ENCODE assay signal across 6 worm cellular contexts in the genomic region with DNA sequence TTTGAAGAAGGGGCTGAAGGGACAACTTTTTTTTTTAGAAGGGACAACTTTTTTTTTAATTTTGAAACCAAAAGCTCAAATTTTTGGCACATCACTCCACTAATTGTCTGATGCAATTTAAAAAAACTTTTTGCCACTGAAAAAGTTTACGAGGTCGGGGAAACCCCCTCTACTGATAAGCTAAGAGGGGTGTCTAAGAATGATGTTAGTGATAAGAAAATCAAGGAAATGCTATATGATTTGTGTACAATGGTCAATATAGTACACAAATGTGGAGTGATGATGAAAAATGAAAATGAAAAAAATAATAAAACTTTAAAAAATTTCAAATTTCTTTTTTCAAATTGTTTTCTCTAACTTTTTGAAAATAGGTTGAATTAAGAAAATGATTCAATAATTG.
A peak's percentile ranks its signal among the peaks of the same experiment; 100 is the strongest.
TF ChIP-seq lines count a peak whose summit lies in the region.

No protein-coding gene starts in this region.

TF ChIP-seq in whole organism, L1 larva, 84 proteins besides CTCF, POLR2A, EP300 and RAD21 (continues in another document):
- TF ChIP-seq efl-1 (optimal IDR thresholded peaks at IDR 0.05; lab: Kevin White, UChicago) (no peak), efl-1 (GFP tag; optimal IDR thresholded peaks at IDR 0.05 in 1 of 2; lab: Kevin White, UChicago) (peak in 1 of 2 experiments; percentile 69), pqm-1 (tag; optimal IDR thresholded peaks at IDR 0.05; lab: Kevin White, UChicago) (no peak), skn-1 (tag; optimal IDR thresholded peaks at IDR 0.05; lab: Kevin White, UChicago) (no peak), ceh-88 (GFP tag; IDR thresholded peaks at IDR 0.05; lab: Robert Waterston, UW) (no peak), ceh-8 (GFP tag; optimal IDR thresholded peaks at IDR 0.05; lab: Kevin White, UChicago) (no peak), efl-3 (GFP tag; optimal IDR thresholded peaks at IDR 0.05; lab: Kevin White, UChicago) (no peak), sup-37 (GFP tag; optimal IDR thresholded peaks at IDR 0.05; lab: Kevin White, UChicago) (no peak), tlp-1 (tag; optimal IDR thresholded peaks at IDR 0.05; lab: Kevin White, UChicago) (peak; percentile 57), alr-1 (tag; optimal IDR thresholded peaks at IDR 0.05; lab: Kevin White, UChicago; ENCODE audit: borderline replicate concordance) (no peak), elt-2 (tag; optimal IDR thresholded peaks at IDR 0.05; lab: Kevin White, UChicago) (peak; percentile 84), nhr-47 (tag; optimal IDR thresholded peaks at IDR 0.05; lab: Kevin White, UChicago) (no peak), nhr-85 (tag; lab: Kevin White, UChicago) (peak; percentile 11), ama-1 (optimal IDR thresholded peaks at IDR 0.05; lab: Kevin White, UChicago) (no peak), dpl-1 (GFP tag; optimal IDR thresholded peaks at IDR 0.05; lab: Kevin White, UChicago) (no peak)

TF ChIP-seq in whole organism, L2 larva, 48 proteins besides CTCF, POLR2A, EP300 and RAD21:
- TF ChIP-seq nhr-23 (tag; optimal IDR thresholded peaks at IDR 0.05; lab: Kevin White, UChicago): no peak
- no peak for TF ChIP-seq egl-27 (tag; optimal IDR thresholded peaks at IDR 0.05; lab: Kevin White, UChicago)
- no peak for TF ChIP-seq unc-62 (GFP tag; optimal IDR thresholded peaks at IDR 0.05; lab: Kevin White, UChicago)
- TF ChIP-seq ztf-4 (tag; optimal IDR thresholded peaks at IDR 0.05; lab: Kevin White, UChicago): no peak
- TF ChIP-seq F13H6.1 (tag; optimal IDR thresholded peaks at IDR 0.05; lab: Kevin White, UChicago): peak; percentile 6
- TF ChIP-seq crh-2 (tag; optimal IDR thresholded peaks at IDR 0.05; lab: Kevin White, UChicago): peak; percentile 18
- peak; percentile 79 for TF ChIP-seq sma-9 (GFP tag; optimal IDR thresholded peaks at IDR 0.05; lab: Kevin White, UChicago)
- TF ChIP-seq sma-9 (tag; optimal IDR thresholded peaks at IDR 0.05; lab: Kevin White, UChicago): no peak
- no peak for TF ChIP-seq sma-3 (GFP tag; optimal IDR thresholded peaks at IDR 0.05; lab: Kevin White, UChicago)
- peak; percentile 79 for TF ChIP-seq fos-1 (tag; optimal IDR thresholded peaks at IDR 0.05; lab: Kevin White, UChicago)
TF ChIP-seq in whole organism, L2 larva: peak in this region for 4.

TF ChIP-seq in whole organism, L3 larva, 47 proteins besides CTCF, POLR2A, EP300 and RAD21:
- TF ChIP-seq elt-2 (tag; optimal IDR thresholded peaks at IDR 0.05; lab: Kevin White, UChicago) (peak; percentile 90), sea-2 (GFP tag; optimal IDR thresholded peaks at IDR 0.05; lab: Kevin White, UChicago) (no peak), pha-4 (tag; optimal IDR thresholded peaks at IDR 0.05; lab: Kevin White, UChicago) (peak; percentile 60), nhr-28 (tag; optimal IDR thresholded peaks at IDR 0.05; lab: Kevin White, UChicago) (no peak), pqm-1 (tag; optimal IDR thresholded peaks at IDR 0.05; lab: Kevin White, UChicago) (peak; percentile 92)
TF ChIP-seq in whole organism, L3 larva: peak in this region for 3.

TF ChIP-seq in whole organism, L4 larva, 104 proteins besides CTCF, POLR2A, EP300 and RAD21:
- peak; percentile 86 for TF ChIP-seq dmd-6 (GFP tag; IDR thresholded peaks at IDR 0.05; lab: Robert Waterston, UW)
- TF ChIP-seq nhr-77 (tag; optimal IDR thresholded peaks at IDR 0.05; lab: Kevin White, UChicago): peak; percentile 26
- TF ChIP-seq mdl-1 (tag; optimal IDR thresholded peaks at IDR 0.05; lab: Kevin White, UChicago): peak in 1 of 2 experiments; percentile 30
- TF ChIP-seq duxl-1 (tag; optimal IDR thresholded peaks at IDR 0.05; lab: Kevin White, UChicago; ENCODE audit: poor library complexity): no peak
- TF ChIP-seq hlh-11 (tag; optimal IDR thresholded peaks at IDR 0.05; lab: Kevin White, UChicago): peak; percentile 59
- TF ChIP-seq daf-16 (GFP tag; optimal IDR thresholded peaks at IDR 0.05; lab: Kevin White, UChicago): no peak
- peak; percentile 93 for TF ChIP-seq daf-16 (tag; optimal IDR thresholded peaks at IDR 0.05; lab: Kevin White, UChicago)
- TF ChIP-seq egl-27 (tag; optimal IDR thresholded peaks at IDR 0.05; lab: Kevin White, UChicago): no peak
- TF ChIP-seq nhr-28 (tag; optimal IDR thresholded peaks at IDR 0.05; lab: Kevin White, UChicago): peak; percentile 92
- peak; percentile 45 for TF ChIP-seq dve-1 (tag; optimal IDR thresholded peaks at IDR 0.05; lab: Kevin White, UChicago; ENCODE audit: insufficient read depth)
- TF ChIP-seq pqm-1 (tag; optimal IDR thresholded peaks at IDR 0.05; lab: Kevin White, UChicago): peak; percentile 93

TF ChIP-seq in whole organism, late embryonic, 69 proteins besides CTCF, POLR2A, EP300 and RAD21:
- TF ChIP-seq elt-2 (tag; optimal IDR thresholded peaks at IDR 0.05; lab: Kevin White, UChicago): peak; percentile 79
- TF ChIP-seq lim-6 (tag; optimal IDR thresholded peaks at IDR 0.05; lab: Kevin White, UChicago): no peak

TF ChIP-seq in whole organism, young adult, 124 proteins besides CTCF, POLR2A, EP300 and RAD21:
- TF ChIP-seq hmg-20 (GFP tag; IDR thresholded peaks at IDR 0.05; lab: Robert Waterston, UW) (no peak), nhr-80 (tag; optimal IDR thresholded peaks at IDR 0.05; lab: Kevin White, UChicago) (peak; percentile 71), somi-1 (GFP tag; optimal IDR thresholded peaks at IDR 0.05; lab: Kevin White, UChicago) (no peak), let-526 (GFP tag; IDR thresholded peaks at IDR 0.05; lab: Robert Waterston, UW) (no peak)
